Worm (Caenorhabditis elegans) whole organism, L3 larva: ENCODE results near the gene vit-3.

Source experiments
- ama-1 ChIP-seq: fragments of 150-350 bp; optimal IDR thresholded peaks from 2 replicates; lab custom pipeline; 2018
- ceh-82 ChIP-seq: fragments of 150-350 bp; optimal IDR thresholded peaks from 2 replicates; lab custom pipeline; 2014; ENCODE audit warnings: missing biosample characterization, missing genetic modification characterization
- elt-2 ChIP-seq: sonication (generic microtip); optimal IDR thresholded peaks from 2 replicates; lab custom pipeline; 2016; ENCODE audit warnings: missing genetic modification reagents, mild to moderate bottlenecking, missing genetic modification characterization, missing compliant biosample characterization
- elt-3 ChIP-seq, 3 experiments: fragments of 150-350 bp in 1 of 3; sonication (generic microtip) in 2 of 3; optimal IDR thresholded peaks; 2 replicates in 2 of 3; 4 replicates in 1 of 3; lab custom pipeline; 2014 to 2017; ENCODE audit warnings: missing biosample characterization in 3 of 3, missing genetic modification characterization in 3 of 3
- lin-15B ChIP-seq: fragments of 150-350 bp; optimal IDR thresholded peaks from 2 replicates; lab custom pipeline; 2014; ENCODE audit warnings: missing biosample characterization, missing genetic modification characterization
- mdl-1 ChIP-seq: fragments of 150-350 bp; optimal IDR thresholded peaks from 2 replicates; lab custom pipeline; 2014; ENCODE audit warnings: missing biosample characterization, missing genetic modification characterization
- nhr-25 ChIP-seq: sonication (generic microtip); optimal IDR thresholded peaks from 2 replicates; lab custom pipeline; 2017; ENCODE audit warnings: missing biosample characterization, missing genetic modification characterization
- nhr-28 ChIP-seq: fragments of 150-350 bp; optimal IDR thresholded peaks from 2 replicates; lab custom pipeline; 2014; ENCODE audit warnings: missing biosample characterization, missing genetic modification characterization
- pha-4 ChIP-seq: fragments of 150-350 bp; optimal IDR thresholded peaks from 2 replicates; lab custom pipeline; 2014; ENCODE audit warnings: missing biosample characterization, missing genetic modification reagents, missing genetic modification characterization
- snpc-4 ChIP-seq: fragments of 150-350 bp; optimal IDR thresholded peaks from 2 replicates; lab custom pipeline; 2014; ENCODE audit warnings: missing biosample characterization, missing genetic modification characterization
- unc-39 ChIP-seq: sonication (generic microtip); optimal IDR thresholded peaks from 4 replicates; lab custom pipeline; 2017; ENCODE audit warnings: missing biosample characterization, missing genetic modification characterization
- unc-62 ChIP-seq: fragments of 150-350 bp; sonication (generic microtip); optimal IDR thresholded peaks from 4 replicates; lab custom pipeline; 2014; ENCODE audit warnings: missing biosample characterization, missing genetic modification reagents, missing genetic modification characterization
- ztf-11 ChIP-seq: fragments of 150-350 bp; optimal IDR thresholded peaks from 2 replicates; lab custom pipeline; 2014; ENCODE audit warnings: missing biosample characterization, missing genetic modification characterization

ce11 chrX:3554117-3554516, 18.2 kb downstream of the vit-3 start:
- TF ChIP-seq nhr-28 (no peak), nhr-25 (tag; lab: Kevin White, UChicago) (no peak), snpc-4 (tag; lab: Kevin White, UChicago) (no peak), elt-2 (tag; lab: Kevin White, UChicago) (no peak), pha-4 (no peak), unc-62 (GFP tag; lab: Kevin White, UChicago) (no peak), ama-1 (lab: Kevin White, UChicago) (no peak), elt-3 (tag; optimal IDR thresholded peaks at IDR 0.05; lab: Kevin White, UChicago) (no peak), ceh-82 (no peak), mdl-1 (tag; lab: Kevin White, UChicago) (no peak), ztf-11 (tag; lab: Kevin White, UChicago) (no peak), unc-39 (no peak), lin-15B (tag; lab: Kevin White, UChicago) (no peak)
